Fruit fly (Drosophila melanogaster): Measurements from ENCODE around the gene TAF1B.

The TAF1B gene

DNA sequence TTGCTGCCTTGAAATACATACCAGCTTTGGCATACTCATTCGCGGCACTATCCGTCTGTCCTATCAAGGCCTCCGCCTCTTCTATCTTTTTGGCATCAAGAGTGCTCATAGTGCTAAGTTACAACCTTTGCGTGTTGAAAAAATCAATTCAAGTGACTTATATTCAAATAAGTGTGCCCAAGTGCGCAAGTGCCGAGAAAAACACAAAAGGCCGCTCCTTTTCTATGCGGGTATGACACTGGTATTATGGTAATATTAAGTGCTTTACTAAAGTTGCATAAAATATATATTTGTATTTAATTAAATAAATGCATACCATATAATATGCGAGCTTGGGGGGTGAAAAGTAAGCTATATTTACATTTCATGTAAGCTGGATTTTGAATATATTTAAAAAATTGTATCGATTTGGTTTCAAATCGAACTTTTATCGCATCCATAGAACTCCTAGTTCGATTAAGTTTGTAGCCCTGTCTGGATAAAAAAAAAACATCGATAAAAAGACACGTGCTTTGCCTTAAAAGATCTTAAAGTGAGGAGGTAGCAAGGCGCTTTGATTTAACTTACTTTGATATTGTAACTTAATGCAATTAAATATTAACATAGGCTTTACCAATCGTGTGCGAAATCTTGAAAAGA is 22.6 kb downstream of the TAF1B start, which contains the start of the genes gammaSnap2 and ATPsynepsilonL:
Gene gammaSnap2, minus strand, starts transcription at position 135 of the 639 bp plus-strand sequence.
Gene ATPsynepsilonL, plus strand, starts transcription at position 508 of the 639 bp plus-strand sequence.
- TF ChIP-seq CG7987 (GFP tag; optimal IDR thresholded peaks at IDR 0.05) (no peak), Neu2 (GFP tag; optimal IDR thresholded peaks at IDR 0.05; ENCODE audit: borderline replicate concordance) (no peak), CG16815 (GFP tag; optimal IDR thresholded peaks at IDR 0.05) (no peak), gfzf (GFP tag; optimal IDR thresholded peaks at IDR 0.05) (peak; percentile 40), nerfin-1 (tag; optimal IDR thresholded peaks at IDR 0.05) (no peak), CG2889 (GFP tag; IDR thresholded peaks at IDR 0.05) (no peak), Dll (GFP tag; IDR thresholded peaks at IDR 0.05; ENCODE audit: partially characterized antibody) (0 out of 4 replicates have a peak, but pooled peaks have one; percentile 51), Poxn (GFP tag; IDR thresholded peaks at IDR 0.05) (no peak), HLH4C (GFP tag; IDR thresholded peaks at IDR 0.05; ENCODE audit: partially characterized antibody) (0 out of 3 replicates have a peak, but pooled peaks have one; percentile 26), Drgx (GFP tag; IDR thresholded peaks at IDR 0.05) (no peak), Optix (GFP tag; IDR thresholded peaks at IDR 0.05) (no peak), Dp (GFP tag; optimal IDR thresholded peaks at IDR 0.05) (peak; percentile 14), CG2712 (tag; optimal IDR thresholded peaks at IDR 0.05) (no peak), insv (GFP tag; optimal IDR thresholded peaks at IDR 0.05) (no peak), tll (GFP tag; optimal IDR thresholded peaks at IDR 0.05) (no peak), CG11723 (GFP tag; optimal IDR thresholded peaks at IDR 0.05) (no peak), CG5245 (GFP tag; optimal IDR thresholded peaks at IDR 0.05) (no peak), CG31224 (GFP tag; IDR thresholded peaks at IDR 0.05) (no peak), ftz-f1 (GFP tag; optimal IDR thresholded peaks at IDR 0.05) (no peak), Dref (GFP tag; IDR thresholded peaks at IDR 0.05) (peak; percentile 38; the same call in 1 of the 2 replicates), CG10366 (GFP tag; IDR thresholded peaks at IDR 0.05) (no peak), MTF-1 (GFP tag; optimal IDR thresholded peaks at IDR 0.05; ENCODE audit: borderline replicate concordance) (no peak), Opbp (GFP tag; IDR thresholded peaks at IDR 0.05; ENCODE audit: partially characterized antibody) (no peak), run (tag; optimal IDR thresholded peaks at IDR 0.05) (no peak), trem (tag; optimal IDR thresholded peaks at IDR 0.05) (no peak), Hand (GFP tag; optimal IDR thresholded peaks at IDR 0.05) (no peak), CG14667 (GFP tag; IDR thresholded peaks at IDR 0.05) (no peak), CG18262 (tag; optimal IDR thresholded peaks at IDR 0.05) (no peak), fd3F (GFP tag; optimal IDR thresholded peaks at IDR 0.05) (no peak), btn (GFP tag; optimal IDR thresholded peaks at IDR 0.05) (no peak), br (optimal IDR thresholded peaks at IDR 0.05) (no peak), CG15514 (GFP tag; optimal IDR thresholded peaks at IDR 0.05) (peak; percentile 97), CG1792 (GFP tag; optimal IDR thresholded peaks at IDR 0.05) (no peak), unpg (GFP tag; optimal IDR thresholded peaks at IDR 0.05) (no peak), BEAF-32 (GFP tag; optimal IDR thresholded peaks at IDR 0.05) (peak; percentile 27), Hsf (GFP tag; optimal IDR thresholded peaks at IDR 0.05) (no peak), ttk (GFP tag; IDR thresholded peaks at IDR 0.05) (no peak), pzg (GFP tag; optimal IDR thresholded peaks at IDR 0.05) (peak; percentile 4), eve (GFP tag; optimal IDR thresholded peaks at IDR 0.05) (peak in 1 of 2 experiments; percentile 9), dysf (GFP tag; IDR thresholded peaks at IDR 0.05) (no peak), CG7928 (GFP tag; optimal IDR thresholded peaks at IDR 0.05) (peak; percentile 18), CG17385 (GFP tag; optimal IDR thresholded peaks at IDR 0.05) (no peak), mld (GFP tag; IDR thresholded peaks at IDR 0.05; ENCODE audit: partially characterized antibody) (0 out of 3 replicates have a peak, but pooled peaks have one; percentile 12), cad (GFP tag; optimal IDR thresholded peaks at IDR 0.05) (no peak), onecut (GFP tag; IDR thresholded peaks at IDR 0.05) (peak; percentile 89), stwl (tag; optimal IDR thresholded peaks at IDR 0.05) (peak; percentile 81), Mrtf (GFP tag; IDR thresholded peaks at IDR 0.05) (no peak), CG17361 (GFP tag; IDR thresholded peaks at IDR 0.05) (no peak), CG8359 (GFP tag; optimal IDR thresholded peaks at IDR 0.05; ENCODE audit: borderline replicate concordance) (no peak)
